Fruit fly (Drosophila melanogaster): ENCODE results near the gene Cyp4d2.

Gene Cyp4d2

DNA sequence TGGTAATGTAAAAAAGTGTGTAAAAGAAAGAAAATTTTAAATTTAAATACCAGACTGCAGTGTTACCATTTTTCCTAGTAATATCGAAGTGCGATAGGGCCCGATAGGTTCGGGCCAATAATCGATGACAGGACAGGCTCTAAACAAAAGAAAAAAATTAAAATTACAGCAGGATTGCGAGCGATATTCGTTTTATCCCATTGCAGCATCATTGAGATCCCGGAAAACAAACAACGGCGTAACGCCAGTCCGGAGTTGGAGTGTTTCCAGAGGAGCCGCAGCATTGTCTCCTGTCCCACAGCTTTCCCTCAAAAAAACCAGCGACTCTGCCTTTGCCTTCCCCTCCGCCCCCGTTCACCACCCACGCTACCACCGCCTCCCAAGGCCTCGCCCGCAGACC, 49.3 kb downstream of the Cyp4d2 start, which contains the start of gene pcx:
TSS of gene pcx (plus strand) at position 159 of the 400 bp plus-strand sequence.
- TF ChIP-seq Mnt (GFP tag; optimal IDR thresholded peaks at IDR 0.05) (no peak), CG33017 (tag; optimal IDR thresholded peaks at IDR 0.05) (no peak), Crg-1 (GFP tag; optimal IDR thresholded peaks at IDR 0.05) (no peak), tj (GFP tag; optimal IDR thresholded peaks at IDR 0.05) (no peak), CG14711 (tag; optimal IDR thresholded peaks at IDR 0.05) (no peak), CG11617 (GFP tag; optimal IDR thresholded peaks at IDR 0.05) (no peak), CG12768 (GFP tag; optimal IDR thresholded peaks at IDR 0.05) (no peak), toe (GFP tag; optimal IDR thresholded peaks at IDR 0.05) (no peak)

All from whole organism, adult.